Worm (Caenorhabditis elegans): ENCODE measurements around the gene F01D5.5.
A peak's percentile ranks its signal among the peaks of the same experiment; 100 is the strongest.

Gene F01D5.5

DNA sequence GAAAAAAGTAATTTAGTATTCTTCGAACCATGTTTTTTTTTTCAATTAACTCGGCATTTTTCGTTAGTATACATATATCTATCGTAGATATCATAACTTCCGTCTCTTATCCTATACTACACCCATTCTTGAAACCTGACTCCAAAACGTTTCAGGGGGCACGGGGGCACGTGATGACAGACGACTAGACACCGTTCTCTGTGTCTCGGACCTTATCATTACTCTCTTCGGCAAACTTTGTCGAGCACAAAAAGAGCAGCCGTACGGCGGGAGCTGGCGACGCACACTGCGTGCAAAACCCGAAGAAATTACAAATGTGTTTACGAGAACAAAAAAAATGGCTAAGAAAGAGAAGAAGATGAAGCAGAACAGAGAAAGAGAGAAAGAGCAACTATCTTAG is 42.1 kb upstream of the F01D5.5 start (continued):
- TF ChIP-seq rec-8 (tag; optimal IDR thresholded peaks at IDR 0.05) (no peak), repo-1 (tag; optimal IDR thresholded peaks at IDR 0.05) (no peak), ztf-25 (GFP tag; IDR thresholded peaks at IDR 0.05) (no peak), chd-7 (tag; optimal IDR thresholded peaks at IDR 0.05) (no peak), F55B11.4 (tag; optimal IDR thresholded peaks at IDR 0.05; ENCODE audit: borderline replicate concordance, insufficient read depth) (no peak), unc-62 (GFP tag; optimal IDR thresholded peaks at IDR 0.05) (no peak), sea-2 (GFP tag; IDR thresholded peaks at IDR 0.05) (no peak), dpff-1 (tag; optimal IDR thresholded peaks at IDR 0.05) (no peak), attf-6 (GFP tag; IDR thresholded peaks at IDR 0.05) (no peak), atf-7 (tag; optimal IDR thresholded peaks at IDR 0.05) (peak; percentile 61), ZK185.1 (tag; optimal IDR thresholded peaks at IDR 0.05; ENCODE audit: poor library complexity, severe bottlenecking) (no peak), hsf-1 (GFP tag; IDR thresholded peaks at IDR 0.05) (no peak), B0261.1 (tag; optimal IDR thresholded peaks at IDR 0.05) (no peak), nhr-120 (GFP tag; IDR thresholded peaks at IDR 0.05) (no peak), fkh-3 (tag; optimal IDR thresholded peaks at IDR 0.05) (no peak), hmg-20 (GFP tag; IDR thresholded peaks at IDR 0.05) (no peak), akir-1 (GFP tag; optimal IDR thresholded peaks at IDR 0.05) (no peak), F33H1.4 (GFP tag; IDR thresholded peaks at IDR 0.05) (no peak), nhr-90 (tag; optimal IDR thresholded peaks at IDR 0.05) (no peak), D2030.7 (GFP tag; IDR thresholded peaks at IDR 0.05) (no peak), Y67H2A.10 (GFP tag; conservative IDR thresholded peaks at IDR 0.05) (no peak), K12H6.12 (tag; optimal IDR thresholded peaks at IDR 0.05) (peak; percentile 57), nfya-2 (GFP tag; IDR thresholded peaks at IDR 0.05) (no peak), ztf-6 (GFP tag; IDR thresholded peaks at IDR 0.05) (no peak), F52B5.7 (tag; optimal IDR thresholded peaks at IDR 0.05) (no peak), B0019.2 (GFP tag; conservative IDR thresholded peaks at IDR 0.05) (no peak), lag-1 (GFP tag; IDR thresholded peaks at IDR 0.05) (no peak), sdz-38 (tag; optimal IDR thresholded peaks at IDR 0.05) (no peak), egrh-3 (GFP tag; IDR thresholded peaks at IDR 0.05) (no peak), die-1 (tag; optimal IDR thresholded peaks at IDR 0.05) (no peak), tbp1 (GFP tag; optimal IDR thresholded peaks at IDR 0.05) (peak; percentile 38), ztf-22 (GFP tag; optimal IDR thresholded peaks at IDR 0.05) (peak; percentile 21), snpc-1.3 (tag; optimal IDR thresholded peaks at IDR 0.05; ENCODE audit: insufficient read depth) (no peak), ccch-3 (GFP tag; optimal IDR thresholded peaks at IDR 0.05) (no peak), mxl-1 (tag; optimal IDR thresholded peaks at IDR 0.05) (no peak), F57A8.1 (GFP tag; optimal IDR thresholded peaks at IDR 0.05) (no peak), F39B2.1 (GFP tag; IDR thresholded peaks at IDR 0.05) (no peak), ceh-100 (GFP tag; IDR thresholded peaks at IDR 0.05) (no peak), Y53F4B.3 (GFP tag; IDR thresholded peaks at IDR 0.05) (no peak), hlh-12 (tag; optimal IDR thresholded peaks at IDR 0.05) (no peak), madf-10 (tag; optimal IDR thresholded peaks at IDR 0.05) (peak; percentile 53), lir-1 (GFP tag; conservative IDR thresholded peaks at IDR 0.05) (no peak), lsy-27 (tag; optimal IDR thresholded peaks at IDR 0.05; ENCODE audit: borderline replicate concordance, insufficient read depth) (no peak), mcd-1 (GFP tag; IDR thresholded peaks at IDR 0.05) (peak; percentile 35; the same call in 1 of the 2 replicates), rpc-1 (optimal IDR thresholded peaks at IDR 0.05) (no peak), rpc-1 (tag; optimal IDR thresholded peaks at IDR 0.05) (no peak), unc-130 (GFP tag; optimal IDR thresholded peaks at IDR 0.05) (no peak), nhr-179 (tag; optimal IDR thresholded peaks at IDR 0.05) (no peak), lin-54 (GFP tag; optimal IDR thresholded peaks at IDR 0.05) (no peak), Y56A3A.18 (GFP tag; IDR thresholded peaks at IDR 0.05) (no peak)
